Worm (Caenorhabditis elegans) whole organism, L3 larva: Measurements from ENCODE around the gene lig-1.

ENCODE experiments used
- ZK546.5 ChIP-seq: sonication (generic microtip); optimal IDR thresholded peaks from 2 replicates; lab custom pipeline; 2017; ENCODE audit warnings: missing biosample characterization, missing genetic modification characterization
- aly-2 ChIP-seq: fragments of 150-350 bp; optimal IDR thresholded peaks from 2 replicates; lab custom pipeline; 2014; ENCODE audit warnings: missing biosample characterization, missing genetic modification characterization
- ama-1 ChIP-seq: fragments of 150-350 bp; optimal IDR thresholded peaks from 2 replicates; lab custom pipeline; 2018
- fos-1 ChIP-seq: fragments of 150-350 bp; optimal IDR thresholded peaks from 2 replicates; lab custom pipeline; 2014; ENCODE audit warnings: missing biosample characterization, missing genetic modification characterization
- lin-39 ChIP-seq: fragments of 150-350 bp; optimal IDR thresholded peaks from 2 replicates; lab custom pipeline; 2018; ENCODE audit warnings: missing biosample characterization, missing genetic modification reagents, missing genetic modification characterization
- nhr-12 ChIP-seq: fragments of 150-350 bp; optimal IDR thresholded peaks from 2 replicates; lab custom pipeline; 2014; ENCODE audit warnings: missing biosample characterization, missing genetic modification characterization
- nhr-237 ChIP-seq: fragments of 150-350 bp; optimal IDR thresholded peaks from 2 replicates; lab custom pipeline; 2014; ENCODE audit warnings: missing biosample characterization, missing genetic modification characterization
- nhr-28 ChIP-seq: fragments of 150-350 bp; optimal IDR thresholded peaks from 2 replicates; lab custom pipeline; 2014; ENCODE audit warnings: missing biosample characterization, missing genetic modification characterization
- tbx-2 ChIP-seq: sonication (generic microtip); optimal IDR thresholded peaks from 2 replicates; lab custom pipeline; 2016; ENCODE audit warnings: mild to moderate bottlenecking, missing genetic modification characterization, missing compliant biosample characterization

ce11 chrV:10790921-10791320 lies 23.0 kb upstream of the lig-1 start, which contains the start of gene D1054.9:
- no peak for TF ChIP-seq tbx-2 (tag; lab: Kevin White, UChicago)
- no peak for TF ChIP-seq nhr-28 (tag; lab: Kevin White, UChicago)
- no peak for TF ChIP-seq ama-1 (lab: Kevin White, UChicago)
- no peak for TF ChIP-seq nhr-237 (tag; lab: Kevin White, UChicago)
- no peak for TF ChIP-seq ZK546.5 (tag; lab: Kevin White, UChicago)
- TF ChIP-seq aly-2 (tag; lab: Kevin White, UChicago) = no peak
- TF ChIP-seq nhr-12 (tag; lab: Kevin White, UChicago) = no peak
- TF ChIP-seq fos-1 (tag; lab: Kevin White, UChicago) = no peak
- TF ChIP-seq lin-39 (tag; lab: Kevin White, UChicago) = no peak
